Worm (Caenorhabditis elegans) whole organism, L1 larva: ENCODE results near the gene fkh-3.
A peak's percentile ranks its signal among the peaks of the same experiment; 100 is the strongest.
"Not testable (repeated sequence)": the region's sequence is repeated elsewhere in the genome, so short reads cannot be mapped to it uniquely, and the experiment has no call there.

Source experiments
- C16A3.4 ChIP-seq: fragments of 150-350 bp; optimal IDR thresholded peaks from 2 replicates; lab custom pipeline; 2014; ENCODE audit warnings: missing biosample characterization, missing genetic modification characterization
- F16B12.6 ChIP-seq: fragments of 150-350 bp; optimal IDR thresholded peaks from 2 replicates; lab custom pipeline; 2014; ENCODE audit warnings: missing biosample characterization, missing genetic modification characterization
- aly-2 ChIP-seq: fragments of 150-350 bp; optimal IDR thresholded peaks from 2 replicates; lab custom pipeline; 2014; ENCODE audit warnings: missing biosample characterization, missing genetic modification characterization
- ama-1 ChIP-seq: fragments of 150-350 bp; optimal IDR thresholded peaks from 2 replicates; lab custom pipeline; 2014
- blmp-1 ChIP-seq: fragments of 150-350 bp; optimal IDR thresholded peaks from 2 replicates; lab custom pipeline; 2014; ENCODE audit warnings: missing biosample characterization, missing genetic modification characterization
- ceh-88 ChIP-seq: fragments of 200-800 bp; sonication (Bioruptor generic); IDR thresholded peaks from 2 replicates; pipeline ENCODE4 v1.3.6; 2022; ENCODE audit warnings: missing genetic modification characterization, missing compliant biosample characterization
- efl-1 ChIP-seq, 4 experiments: fragments of 150-350 bp; optimal IDR thresholded peaks in 3 of 4; peaks in 1 of 4; 1 replicate in 1 of 4; 2 replicates in 3 of 4; lab custom pipeline; 2014; ENCODE audit warnings: missing biosample characterization in 2 of 4, missing genetic modification characterization in 2 of 4, missing genetic modification reagents in 2 of 4
- elt-2 ChIP-seq: sonication (generic microtip); optimal IDR thresholded peaks from 2 replicates; lab custom pipeline; 2016; ENCODE audit warnings: missing genetic modification characterization, mild to moderate bottlenecking, inconsistent platforms, missing compliant biosample characterization, missing genetic modification reagents
- elt-3 ChIP-seq, 6 experiments: fragments of 150-350 bp in 1 of 6; sonication (generic microtip); optimal IDR thresholded peaks; 2 replicates each; lab custom pipeline; 2017 to 2018; ENCODE audit warnings: missing biosample characterization in 6 of 6, missing genetic modification characterization in 6 of 6, inconsistent platforms in 1 of 6
- fos-1 ChIP-seq: fragments of 150-350 bp; optimal IDR thresholded peaks from 2 replicates; lab custom pipeline; 2014; ENCODE audit warnings: missing biosample characterization, missing genetic modification characterization
- grh-1 ChIP-seq: fragments of 200-800 bp; sonication (Bioruptor generic); IDR thresholded peaks from 2 replicates; pipeline ENCODE4 v1.3.6; 2022; ENCODE audit warnings: missing genetic modification reagents, missing genetic modification characterization, missing compliant biosample characterization
- hlh-17 ChIP-seq: fragments of 200-800 bp; sonication (Bioruptor generic); optimal IDR thresholded peaks from 2 replicates; lab custom pipeline; 2018; ENCODE audit warnings: missing genetic modification characterization, mild to moderate bottlenecking, missing compliant biosample characterization, moderate library complexity, borderline replicate concordance
- hlh-4 ChIP-seq: sonication (generic microtip); optimal IDR thresholded peaks from 2 replicates; lab custom pipeline; 2016; ENCODE audit warnings: mild to moderate bottlenecking, missing genetic modification characterization, missing compliant biosample characterization
- lin-13 ChIP-seq: fragments of 150-350 bp; optimal IDR thresholded peaks from 2 replicates; lab custom pipeline; 2014; ENCODE audit warnings: missing biosample characterization, missing genetic modification reagents, missing genetic modification characterization
- lin-14 ChIP-seq: fragments of 200-800 bp; sonication (Bioruptor generic); optimal IDR thresholded peaks from 2 replicates; lab custom pipeline; 2018; ENCODE audit warnings: mild to moderate bottlenecking, missing genetic modification characterization, moderate library complexity, missing compliant biosample characterization
- lin-15B ChIP-seq: fragments of 150-350 bp; sonication (generic microtip); optimal IDR thresholded peaks from 3 replicates; lab custom pipeline; 2014; ENCODE audit warnings: missing biosample characterization, missing genetic modification characterization
- lin-35 ChIP-seq, 2 experiments: fragments of 150-350 bp; optimal IDR thresholded peaks; 2 replicates each; lab custom pipeline; 2014; ENCODE audit warnings: missing biosample characterization in 2 of 2, missing genetic modification characterization in 2 of 2, missing genetic modification reagents in 2 of 2
- lir-3 ChIP-seq: sonication (generic microtip); optimal IDR thresholded peaks from 2 replicates; lab custom pipeline; 2016; ENCODE audit warnings: mild to moderate bottlenecking, missing genetic modification characterization, moderate library complexity, missing compliant biosample characterization; ENCODE audit not compliant: poor library complexity
- lsy-2 ChIP-seq, 2 experiments: fragments of 150-350 bp; optimal IDR thresholded peaks; 2 replicates each; lab custom pipeline; 2014; ENCODE audit warnings: missing biosample characterization in 2 of 2, missing genetic modification characterization in 2 of 2
- mab-9 ChIP-seq: fragments of 200-800 bp; sonication (Bioruptor generic); IDR thresholded peaks from 2 replicates; pipeline ENCODE4 v1.3.6; 2022; ENCODE audit warnings: missing genetic modification reagents, missing genetic modification characterization, missing compliant biosample characterization
- mdl-1 ChIP-seq, 2 experiments: fragments of 150-350 bp; optimal IDR thresholded peaks; 2 replicates each; lab custom pipeline; 2014 to 2017; ENCODE audit warnings: missing biosample characterization in 2 of 2, missing genetic modification characterization in 2 of 2, inconsistent platforms in 1 of 2
- mef-2 ChIP-seq: fragments of 150-350 bp; optimal IDR thresholded peaks from 2 replicates; lab custom pipeline; 2014; ENCODE audit warnings: missing biosample characterization, missing genetic modification characterization
- nhr-12 ChIP-seq: sonication (generic microtip); optimal IDR thresholded peaks from 2 replicates; lab custom pipeline; 2017; ENCODE audit warnings: missing biosample characterization, missing genetic modification characterization
- nhr-20 ChIP-seq: sonication (generic microtip); optimal IDR thresholded peaks from 2 replicates; lab custom pipeline; 2016; ENCODE audit warnings: mild to moderate bottlenecking, missing genetic modification characterization, missing compliant biosample characterization
- nhr-237 ChIP-seq: fragments of 150-350 bp; optimal IDR thresholded peaks from 2 replicates; lab custom pipeline; 2014; ENCODE audit warnings: missing biosample characterization, missing genetic modification characterization
- nhr-28 ChIP-seq: fragments of 150-350 bp; optimal IDR thresholded peaks from 2 replicates; lab custom pipeline; 2014; ENCODE audit warnings: missing biosample characterization, missing genetic modification characterization
- nhr-47 ChIP-seq: sonication (generic microtip); optimal IDR thresholded peaks from 2 replicates; lab custom pipeline; 2016; ENCODE audit warnings: mild to moderate bottlenecking, missing genetic modification characterization, moderate library complexity, missing compliant biosample characterization
- nhr-71 ChIP-seq: sonication (generic microtip); optimal IDR thresholded peaks from 2 replicates; lab custom pipeline; 2016; ENCODE audit warnings: mild to moderate bottlenecking, missing genetic modification characterization, moderate library complexity, missing compliant biosample characterization
- nhr-84 ChIP-seq: sonication (generic microtip); optimal IDR thresholded peaks from 2 replicates; lab custom pipeline; 2017; ENCODE audit warnings: missing biosample characterization, missing genetic modification characterization
- nhr-85 ChIP-seq: sonication (generic microtip); peaks from one replicate; lab custom pipeline; 2016; ENCODE audit warnings: missing genetic modification characterization, inconsistent platforms, missing compliant biosample characterization
- pag-3 ChIP-seq: sonication (generic microtip); optimal IDR thresholded peaks from 2 replicates; lab custom pipeline; 2017; ENCODE audit warnings: missing genetic modification characterization, mild to moderate bottlenecking, missing compliant biosample characterization, antibody characterized with exemption, borderline replicate concordance; ENCODE audit not compliant: insufficient read depth
- pax-3 ChIP-seq: fragments of 200-800 bp; sonication (Bioruptor generic); optimal IDR thresholded peaks from 2 replicates; lab custom pipeline; 2018; ENCODE audit warnings: mild to moderate bottlenecking, missing genetic modification characterization, moderate library complexity, missing compliant biosample characterization
- pqm-1 ChIP-seq: sonication (generic microtip); optimal IDR thresholded peaks from 3 replicates; lab custom pipeline; 2017; ENCODE audit warnings: missing biosample characterization, missing genetic modification characterization
- rnt-1 ChIP-seq: sonication (generic microtip); optimal IDR thresholded peaks from 2 replicates; lab custom pipeline; 2016; ENCODE audit warnings: mild to moderate bottlenecking, missing genetic modification characterization, moderate library complexity, missing compliant biosample characterization
- snu-23 ChIP-seq: sonication (generic microtip); optimal IDR thresholded peaks from 2 replicates; lab custom pipeline; 2016; ENCODE audit warnings: missing genetic modification characterization, missing compliant biosample characterization
- tbx-2 ChIP-seq: sonication (generic microtip); optimal IDR thresholded peaks from 2 replicates; lab custom pipeline; 2016; ENCODE audit warnings: missing genetic modification characterization, missing compliant biosample characterization
- unc-62 ChIP-seq: fragments of 150-350 bp; optimal IDR thresholded peaks from 2 replicates; lab custom pipeline; 2014; ENCODE audit warnings: missing biosample characterization, missing genetic modification reagents, missing genetic modification characterization
- ztf-11 ChIP-seq, 2 experiments: sonication (generic microtip); optimal IDR thresholded peaks; 2 replicates each; lab custom pipeline; 2016 to 2017; ENCODE audit warnings: missing genetic modification characterization in 2 of 2, missing biosample characterization in 1 of 2, missing compliant biosample characterization in 1 of 2

fkh-3 gene

ce11 chrX:13428755-13429154, 5.5 kb upstream of the fkh-3 start, which contains the start of gene fkh-4:
Gene fkh-4, minus strand, starts transcription at chrX:13428855.
- not testable (repeated sequence) for TF ChIP-seq pag-3 (tag; lab: Kevin White, UChicago); pax-3 (tag; lab: Kevin White, UChicago); unc-62

- TF ChIP-seq ztf-11 (tag; optimal IDR thresholded peaks at IDR 0.05; lab: Kevin White, UChicago) (no peak), unc-62 (no peak), elt-2 (tag; lab: Kevin White, UChicago) (peak; percentile 57), nhr-85 (tag; lab: Kevin White, UChicago) (no peak), ceh-88 (GFP tag; lab: Robert Waterston, UW) (no peak), pqm-1 (tag; lab: Kevin White, UChicago) (no peak), pax-3 (tag; lab: Kevin White, UChicago) (no peak), lin-35 (GFP tag; optimal IDR thresholded peaks at IDR 0.05; lab: Kevin White, UChicago) (peak in 1 of 2 experiments; percentile 3)
Measured at ce11 chrX:13421068-13421467, 2.2 kb downstream of the fkh-3 start.

ce11 chrX:13419884-13420339, 3.3 kb downstream of the fkh-3 start, which contains the start of gene C29F7.3:
Gene C29F7.3, minus strand, starts transcription at chrX:13419934.
- TF ChIP-seq lin-13 (GFP tag; lab: Kevin White, UChicago) (no peak), elt-3 (tag; optimal IDR thresholded peaks at IDR 0.05; lab: Kevin White, UChicago) (peak in 1 of 6 experiments; percentile 27), nhr-84 (tag; lab: Kevin White, UChicago) (no peak), ceh-88 (GFP tag; lab: Robert Waterston, UW) (no peak), mdl-1 (tag; optimal IDR thresholded peaks at IDR 0.05; lab: Kevin White, UChicago) (no peak), blmp-1 (peak; percentile 62), ama-1 (lab: Kevin White, UChicago) (no peak), grh-1 (no peak), nhr-71 (peak; percentile 10), nhr-20 (tag; lab: Kevin White, UChicago) (peak; percentile 21), tbx-2 (tag; lab: Kevin White, UChicago) (no peak), hlh-4 (tag; lab: Kevin White, UChicago) (no peak), mab-9 (GFP tag; lab: Robert Waterston, UW) (no peak), unc-62 (no peak), fos-1 (tag; lab: Kevin White, UChicago) (no peak), lin-14 (GFP tag; lab: Kevin White, UChicago) (peak; percentile 64), snu-23 (GFP tag; lab: Kevin White, UChicago) (peak; percentile 42), nhr-237 (no peak), nhr-47 (tag; lab: Kevin White, UChicago) (peak; percentile 7), lsy-2 (tag; optimal IDR thresholded peaks at IDR 0.05; lab: Kevin White, UChicago) (no peak), mef-2 (no peak), rnt-1 (peak; percentile 23), F16B12.6 (tag; lab: Kevin White, UChicago) (no peak), lin-15B (no peak), lir-3 (tag; lab: Kevin White, UChicago) (peak; percentile 9), nhr-28 (no peak), nhr-12 (no peak), C16A3.4 (tag; lab: Kevin White, UChicago) (no peak), hlh-17 (GFP tag; lab: Kevin White, UChicago) (no peak), nhr-85 (tag; lab: Kevin White, UChicago) (peak; percentile 67), lin-35 (GFP tag; optimal IDR thresholded peaks at IDR 0.05; lab: Kevin White, UChicago) (peak in 1 of 2 experiments; percentile 17), efl-1 (optimal IDR thresholded peaks at IDR 0.05; lab: Kevin White, UChicago) (peak in 1 of 2 experiments; percentile 21), efl-1 (GFP tag; optimal IDR thresholded peaks at IDR 0.05 in 1 of 2; lab: Kevin White, UChicago) (no peak), aly-2 (tag; lab: Kevin White, UChicago) (no peak)
